Fruit fly (Drosophila melanogaster) whole organism, embryonic: ENCODE results near the gene Rm62.

Source experiments
- CG10959 ChIP-seq: fragments of 200-800 bp; sonication (Bioruptor generic); IDR thresholded peaks from 2 replicates; pipeline ENCODE4 v1.3.6; 2022; ENCODE audit warnings: missing biosample characterization, missing genetic modification characterization
- CG11504 ChIP-seq: fragments of 200-800 bp; sonication (Bioruptor generic); optimal IDR thresholded peaks from 3 replicates; lab custom pipeline; 2019; ENCODE audit warnings: missing biosample characterization, mild to moderate bottlenecking, missing genetic modification characterization, moderate library complexity
- CG14667 ChIP-seq: fragments of 200-800 bp; sonication (Bioruptor generic); IDR thresholded peaks from 2 replicates; pipeline ENCODE4 v1.3.6; 2022; ENCODE audit warnings: missing biosample characterization, missing genetic modification characterization
- CG4617 ChIP-seq: fragments of 200-800 bp; sonication (Bioruptor generic); optimal IDR thresholded peaks from 3 replicates; lab custom pipeline; 2016; ENCODE audit warnings: missing biosample characterization, missing genetic modification characterization, borderline replicate concordance
- Deaf1 ChIP-seq: fragments of 200-800 bp; optimal IDR thresholded peaks from 3 replicates; lab custom pipeline; 2019; ENCODE audit warnings: missing biosample characterization, mild to moderate bottlenecking, missing genetic modification characterization, moderate library complexity
- Ets65A ChIP-seq: fragments of 200-800 bp; sonication (Bioruptor generic); peaks from one replicate; lab custom pipeline; 2016; ENCODE audit warnings: missing biosample characterization, missing genetic modification characterization
- Jarid2 ChIP-seq: fragments of 200-800 bp; sonication (Bioruptor generic); optimal IDR thresholded peaks from 3 replicates; lab custom pipeline; 2017; ENCODE audit warnings: mild to moderate bottlenecking, missing biosample characterization, missing genetic modification reagents, missing genetic modification characterization
- Med ChIP-seq: fragments of 200-800 bp; sonication (Bioruptor generic); peaks from one replicate; lab custom pipeline; 2016; ENCODE audit warnings: missing biosample characterization, missing genetic modification characterization, mild to moderate bottlenecking, inconsistent platforms, moderate library complexity
- NK7.1 ChIP-seq: fragments of 200-800 bp; sonication (Bioruptor generic); optimal IDR thresholded peaks from 3 replicates; lab custom pipeline; 2016; ENCODE audit warnings: missing biosample characterization, missing genetic modification characterization
- Neu2 ChIP-seq: fragments of 200-800 bp; sonication (Bioruptor generic); optimal IDR thresholded peaks from 3 replicates; lab custom pipeline; 2016; ENCODE audit warnings: missing biosample characterization, missing genetic modification characterization, borderline replicate concordance
- Nf-YC ChIP-seq: fragments of 200-800 bp; optimal IDR thresholded peaks from 3 replicates; lab custom pipeline; 2019; ENCODE audit warnings: missing biosample characterization, mild to moderate bottlenecking, missing genetic modification characterization, moderate library complexity
- Poxn ChIP-seq: fragments of 200-800 bp; sonication (Bioruptor generic); IDR thresholded peaks from 2 replicates; pipeline ENCODE4 v1.3.6; 2022; ENCODE audit warnings: missing biosample characterization, missing genetic modification characterization
- Rfx ChIP-seq: fragments of 200-800 bp; sonication (Bioruptor generic); IDR thresholded peaks from 2 replicates; pipeline ENCODE4 v1.3.6; 2022; ENCODE audit warnings: missing biosample characterization, missing genetic modification characterization
- Sox100B ChIP-seq: fragments of 200-800 bp; sonication (Bioruptor generic); optimal IDR thresholded peaks from 3 replicates; lab custom pipeline; 2018; ENCODE audit warnings: missing biosample characterization, mild to moderate bottlenecking, missing genetic modification characterization
- Sox102F ChIP-seq: fragments of 200-800 bp; sonication (Bioruptor generic); optimal IDR thresholded peaks from 2 replicates; lab custom pipeline; 2018; ENCODE audit warnings: missing biosample characterization, mild to moderate bottlenecking, missing genetic modification characterization, moderate library complexity
- Ssrp ChIP-seq: fragments of 200-800 bp; sonication (Bioruptor generic); optimal IDR thresholded peaks from 2 replicates; lab custom pipeline; 2018; ENCODE audit warnings: missing biosample characterization, mild to moderate bottlenecking, missing genetic modification characterization, moderate library complexity
- abd-A ChIP-seq: fragments of 200-800 bp; sonication (Bioruptor generic); optimal IDR thresholded peaks from 3 replicates; lab custom pipeline; 2019; ENCODE audit warnings: missing biosample characterization, mild to moderate bottlenecking, missing genetic modification characterization, moderate library complexity
- bab2 ChIP-seq: fragments of 200-800 bp; sonication (Bioruptor generic); optimal IDR thresholded peaks from 2 replicates; lab custom pipeline; 2016; ENCODE audit warnings: missing biosample characterization, missing genetic modification characterization
- emc ChIP-seq: fragments of 200-800 bp; sonication (Bioruptor generic); optimal IDR thresholded peaks from 2 replicates; lab custom pipeline; 2016; ENCODE audit warnings: missing biosample characterization, missing genetic modification characterization
- gsb ChIP-seq: fragments of 200-800 bp; sonication (Bioruptor generic); IDR thresholded peaks from 2 replicates; pipeline ENCODE4 v1.3.6; 2022; ENCODE audit warnings: missing biosample characterization, missing genetic modification characterization
- mam ChIP-seq: fragments of 200-800 bp; sonication (Bioruptor generic); optimal IDR thresholded peaks from 3 replicates; lab custom pipeline; 2016; ENCODE audit warnings: missing biosample characterization, missing genetic modification characterization
- onecut ChIP-seq: fragments of 200-800 bp; sonication (Bioruptor generic); IDR thresholded peaks from 2 replicates; pipeline ENCODE4 v1.3.6; 2022; ENCODE audit warnings: missing biosample characterization, missing genetic modification characterization
- psq ChIP-seq: fragments of 200-800 bp; sonication (Bioruptor generic); optimal IDR thresholded peaks from 2 replicates; lab custom pipeline; 2017; ENCODE audit warnings: missing biosample characterization, missing genetic modification characterization
- trh ChIP-seq: fragments of 200-800 bp; sonication (Bioruptor generic); optimal IDR thresholded peaks from 2 replicates; lab custom pipeline; 2016; ENCODE audit warnings: missing biosample characterization, missing genetic modification characterization
- z ChIP-seq: fragments of 200-800 bp; sonication (Bioruptor generic); IDR thresholded peaks from 3 replicates; pipeline ENCODE4 v1.3.6; 2022; ENCODE audit warnings: missing biosample characterization, missing genetic modification characterization

The Rm62 gene

DNA sequence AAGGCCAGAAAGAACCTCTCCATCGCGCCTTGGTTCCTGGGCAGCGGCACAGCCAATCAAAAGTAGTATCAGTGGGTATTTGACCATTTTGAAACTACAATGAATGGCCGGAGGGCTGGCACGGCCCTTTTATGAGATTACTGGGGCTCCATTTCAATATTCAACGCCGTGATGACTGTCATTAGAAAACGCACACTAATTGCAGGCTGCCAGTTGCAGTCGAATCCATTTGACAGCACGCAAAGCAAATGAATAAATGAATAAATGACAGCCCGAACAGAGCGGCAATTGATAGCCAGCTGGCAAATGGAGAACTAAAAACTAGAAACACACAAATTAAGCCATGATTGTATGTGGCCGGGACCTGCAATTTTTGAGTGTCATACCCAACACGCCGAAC lies 31.7 kb downstream of the Rm62 start, which contains the start of gene Obp83b:
Gene Obp83b (minus strand): TSS at position 101 of the 400 bp plus-strand sequence.
- TF ChIP-seq mam (GFP tag; lab: Kevin White, UChicago), result no peak
- no peak for TF ChIP-seq Ssrp (tag; lab: Kevin White, UChicago)
- no peak for TF ChIP-seq Jarid2 (GFP tag; lab: Kevin White, UChicago)

DNA sequence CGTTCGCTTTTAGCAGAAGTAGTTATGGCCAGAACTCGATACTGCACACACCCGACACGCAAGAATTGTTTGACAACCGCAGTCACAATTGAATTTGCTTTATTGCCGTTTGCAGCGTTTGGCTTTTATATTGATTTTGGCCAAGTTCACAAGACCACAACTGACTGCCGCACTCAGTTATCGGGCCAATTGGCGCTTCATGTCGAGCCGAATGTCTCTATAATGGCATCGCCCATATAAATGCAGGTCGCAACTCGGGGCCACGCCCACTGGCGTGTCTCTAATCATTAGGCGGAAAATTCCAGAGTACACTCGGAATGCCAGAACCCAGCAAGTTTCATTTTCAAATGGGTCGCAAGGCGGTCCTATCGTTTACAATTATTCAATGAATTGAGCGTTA lies 33.2 kb downstream of the Rm62 start, which contains the start of gene Obp83a:
Gene Obp83a (minus strand): TSS at position 101 of the 400 bp plus-strand sequence.
- TF ChIP-seq Neu2 (GFP tag; lab: Kevin White, UChicago) (no peak), gsb (no peak)

DNA sequence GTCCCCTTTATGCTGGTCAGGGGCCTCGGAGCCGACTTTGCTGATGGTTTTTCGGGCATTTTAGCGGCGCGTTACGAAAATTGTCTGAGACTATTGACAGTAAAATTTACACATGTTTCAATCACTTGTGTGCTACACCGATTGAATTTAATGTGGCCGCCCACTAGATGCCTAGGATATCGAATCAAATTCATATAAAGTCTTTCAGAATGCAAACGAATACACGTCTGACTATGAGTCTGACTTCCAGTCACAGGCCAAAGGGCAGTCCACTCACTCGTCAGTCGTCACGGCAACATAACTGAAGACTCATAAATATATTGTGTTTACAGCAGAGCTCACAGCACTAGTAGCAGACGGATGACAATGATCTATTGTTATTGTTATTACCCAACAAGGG lies 47.5 kb downstream of the Rm62 start, which contains the start of gene CG11373:
Gene CG11373 (minus strand): TSS at position 101 of the 400 bp plus-strand sequence.
- no peak for TF ChIP-seq Med (GFP tag; lab: Kevin White, UChicago)
- no peak for TF ChIP-seq trh (GFP tag; lab: Kevin White, UChicago)
- no peak for TF ChIP-seq emc (GFP tag; lab: Kevin White, UChicago)
- TF ChIP-seq NK7.1 (GFP tag; lab: Kevin White, UChicago), result no peak
- no peak for TF ChIP-seq CG10959 (GFP tag; lab: Robert Waterston, UW)
- TF ChIP-seq bab2 (GFP tag; lab: Kevin White, UChicago), result no peak
- TF ChIP-seq CG11504, result no peak
- TF ChIP-seq Poxn, result no peak

DNA sequence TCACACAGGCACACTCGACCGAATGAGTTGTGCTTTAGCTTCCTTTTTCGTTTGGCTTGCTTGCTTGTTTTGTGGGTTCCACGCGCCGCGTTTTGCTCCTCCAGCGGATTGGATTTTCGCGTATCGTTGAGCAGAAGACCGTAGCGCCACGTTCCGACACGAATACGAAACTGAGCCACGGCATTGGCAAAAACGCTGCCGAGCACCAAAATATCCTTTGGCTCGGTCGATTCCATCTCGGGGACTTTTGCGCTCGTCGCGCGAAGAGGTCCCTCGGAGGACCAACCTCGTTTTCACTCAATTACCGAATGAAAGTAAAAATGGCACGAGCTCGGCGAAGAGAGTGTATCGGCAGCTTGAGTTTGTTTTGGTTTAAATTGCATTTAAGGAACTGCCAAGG lies 49.0 kb downstream of the Rm62 start, which contains the start of gene side-III:
Gene side-III (minus strand): TSS at position 174 of the 400 bp plus-strand sequence.
- TF ChIP-seq onecut (GFP tag; lab: Robert Waterston, UW), result peak; percentile 51
- peak; percentile 96 for TF ChIP-seq Deaf1 (tag; lab: Kevin White, UChicago)
- peak; percentile 6 for TF ChIP-seq abd-A
- TF ChIP-seq psq (GFP tag; lab: Kevin White, UChicago), result no peak
- TF ChIP-seq Ets65A, result peak; percentile 54
- peak; percentile 89 for TF ChIP-seq z (GFP tag; lab: Robert Waterston, UW)
- peak; percentile 11 for TF ChIP-seq Nf-YC (tag; lab: Kevin White, UChicago)
- no peak for TF ChIP-seq CG4617 (GFP tag; lab: Kevin White, UChicago)
- TF ChIP-seq Sox100B (GFP tag; lab: Kevin White, UChicago), result no peak
- no peak for TF ChIP-seq Sox102F (GFP tag; lab: Kevin White, UChicago)
- 0 out of 2 replicates have a peak, but pooled peaks have one; percentile 8 for TF ChIP-seq Rfx (GFP tag; lab: Robert Waterston, UW)
- TF ChIP-seq Jarid2 (GFP tag; lab: Kevin White, UChicago), result peak; percentile 6
- 0 out of 2 replicates have a peak, but pooled peaks have one; percentile 7 for TF ChIP-seq CG14667 (GFP tag; lab: Robert Waterston, UW)
- TF ChIP-seq, all 482 proteins: peak for 9
